Worm (Caenorhabditis elegans): ENCODE measurements around the gene str-244.

ce11 chrV:3106785-3107184 lies 47.9 kb upstream of the str-244 start:
- TF ChIP-seq egl-27 (tag; optimal IDR thresholded peaks at IDR 0.05) (no peak), ces-1 (GFP tag; optimal IDR thresholded peaks at IDR 0.05) (no peak), D1046.2 (GFP tag; IDR thresholded peaks at IDR 0.05) (no peak), nhr-48 (tag; optimal IDR thresholded peaks at IDR 0.05) (no peak), ceh-28 (tag; optimal IDR thresholded peaks at IDR 0.05) (no peak), nhr-11 (tag; optimal IDR thresholded peaks at IDR 0.05) (no peak), mep-1 (tag; optimal IDR thresholded peaks at IDR 0.05) (no peak), ceh-82 (tag; optimal IDR thresholded peaks at IDR 0.05) (no peak)
